Fruit fly (Drosophila melanogaster): Measurements from ENCODE around the gene OtopLa.

dm6 chrX:5679079-5679932 is 31.0 kb upstream of the OtopLa start:
- TF ChIP-seq psq (optimal IDR thresholded peaks at IDR 0.05) (no peak), h (optimal IDR thresholded peaks at IDR 0.05) (no peak), Myc (optimal IDR thresholded peaks at IDR 0.05) (no peak), Sin3A (optimal IDR thresholded peaks at IDR 0.05) (no peak), insv (optimal IDR thresholded peaks at IDR 0.05) (no peak)

Measured in Kc167 (cell line).